Worm (Caenorhabditis elegans): ENCODE measurements around the gene mdmh-35.

The mdmh-35 gene

DNA sequence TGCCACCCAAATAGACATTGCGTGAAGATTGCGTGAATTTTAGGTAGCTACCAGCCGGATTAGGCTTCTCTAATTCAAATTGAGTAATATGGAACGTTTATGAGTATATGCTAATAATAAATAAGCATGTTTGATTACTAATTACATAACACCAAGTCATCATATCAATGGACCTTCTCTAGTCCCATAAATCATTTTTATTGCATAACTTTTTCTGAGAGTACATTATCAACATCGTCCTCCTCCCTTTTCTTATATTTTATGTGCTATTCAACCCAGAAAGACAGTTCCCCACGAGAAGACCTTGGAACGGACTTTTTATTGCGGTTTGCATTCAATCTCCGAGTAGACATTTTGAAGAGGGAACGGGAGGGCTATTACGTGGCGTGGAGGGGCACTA is 43.2 kb downstream of the mdmh-35 start:
- TF ChIP-seq unc-62 (GFP tag; optimal IDR thresholded peaks at IDR 0.05), result no peak

DNA sequence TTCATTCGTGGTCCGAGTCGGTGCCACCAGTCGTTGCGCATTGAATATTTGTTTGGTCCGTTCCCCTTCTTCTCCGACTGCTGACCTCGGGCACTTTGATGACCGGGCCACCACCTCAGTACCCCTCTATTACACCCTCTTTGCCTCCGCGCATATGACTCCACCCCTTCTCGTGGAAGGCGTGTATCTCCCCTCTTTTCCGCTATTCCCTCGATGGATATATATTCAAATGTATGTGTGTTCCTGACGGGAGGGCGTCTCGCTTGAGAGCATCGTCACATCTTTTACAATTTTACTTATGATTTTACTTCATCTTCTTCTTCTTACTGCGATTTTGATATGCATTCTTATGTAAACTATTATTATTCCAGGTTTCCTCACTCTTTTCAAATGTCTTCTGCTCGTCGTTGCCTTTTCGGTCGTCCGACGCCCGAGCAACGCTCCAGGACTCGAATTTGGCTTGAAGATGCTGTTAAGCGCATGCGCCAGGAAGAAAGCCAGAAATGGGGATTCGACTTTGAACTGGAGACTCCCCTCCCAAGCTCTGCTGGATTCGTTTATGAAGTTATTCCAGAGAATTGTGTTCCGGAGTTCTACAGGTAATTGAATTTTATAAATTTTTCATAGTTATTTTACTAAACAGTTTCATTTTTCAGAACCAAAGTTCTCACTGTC is 44.5 kb downstream of the mdmh-35 start, which contains the start of gene cki-1:
Gene cki-1, plus strand, starts transcription at position 372 of the 675 bp plus-strand sequence.
- no peak for TF ChIP-seq unc-62 (GFP tag; optimal IDR thresholded peaks at IDR 0.05)

DNA sequence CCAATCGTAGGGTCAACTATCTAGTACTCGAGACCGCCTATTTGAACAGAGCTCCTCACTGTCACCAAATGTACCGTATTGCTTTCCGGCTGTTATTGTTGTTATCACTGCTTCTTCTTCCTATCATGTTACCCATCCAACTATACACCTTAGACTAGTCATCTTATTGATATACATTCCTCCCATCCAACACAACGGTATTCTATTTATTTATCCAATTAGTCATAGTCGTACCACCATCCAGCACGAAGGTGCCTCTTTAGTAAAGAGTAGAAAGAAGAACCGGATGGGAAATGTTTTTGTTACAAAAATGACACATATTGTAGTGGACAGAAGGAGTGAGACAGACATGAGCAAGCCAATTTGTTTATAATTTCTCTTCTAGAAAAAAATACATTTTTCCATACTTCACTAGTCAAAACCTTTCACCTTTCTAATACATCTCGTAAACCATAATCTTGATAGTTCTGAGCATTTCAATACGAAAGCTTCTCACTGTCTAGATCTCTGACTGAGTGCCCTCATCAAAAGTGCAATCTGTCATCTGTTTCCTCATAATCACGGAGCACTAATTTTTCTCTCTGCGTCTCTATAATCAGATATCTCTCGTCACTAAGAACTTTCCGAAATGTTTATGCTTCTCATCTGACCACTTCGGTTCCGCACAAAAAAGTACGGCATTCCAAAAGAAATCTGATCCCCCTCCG is 45.2 kb downstream of the mdmh-35 start:
- TF ChIP-seq unc-62 (GFP tag; optimal IDR thresholded peaks at IDR 0.05), result no peak

DNA sequence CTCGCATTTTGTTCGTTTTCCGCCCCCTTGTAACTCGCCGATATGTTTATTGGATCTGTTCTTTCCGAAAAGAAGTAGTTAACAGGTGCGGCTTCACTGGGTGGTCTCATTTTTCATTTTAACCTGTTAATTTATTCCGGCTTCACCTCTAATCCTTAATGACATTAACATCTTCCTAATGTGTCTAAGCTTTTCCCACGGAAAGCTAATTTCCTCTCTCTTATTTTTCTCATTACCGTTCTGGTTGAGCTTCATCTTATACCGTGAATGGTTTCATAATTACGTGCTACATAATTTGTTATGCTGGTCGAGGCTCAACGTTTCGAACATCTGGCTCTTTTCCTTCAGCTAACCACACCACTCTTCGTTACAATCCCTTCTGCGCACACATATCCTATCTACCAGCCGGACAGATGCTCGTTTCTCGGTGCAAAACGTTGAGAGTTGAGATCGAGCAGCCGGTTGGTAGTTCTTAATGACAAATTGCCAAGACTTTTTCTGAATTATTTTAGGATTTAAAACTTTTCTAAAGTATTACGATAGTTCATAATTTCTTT is 46.1 kb downstream of the mdmh-35 start:
- no peak for TF ChIP-seq unc-62 (GFP tag; optimal IDR thresholded peaks at IDR 0.05)

DNA sequence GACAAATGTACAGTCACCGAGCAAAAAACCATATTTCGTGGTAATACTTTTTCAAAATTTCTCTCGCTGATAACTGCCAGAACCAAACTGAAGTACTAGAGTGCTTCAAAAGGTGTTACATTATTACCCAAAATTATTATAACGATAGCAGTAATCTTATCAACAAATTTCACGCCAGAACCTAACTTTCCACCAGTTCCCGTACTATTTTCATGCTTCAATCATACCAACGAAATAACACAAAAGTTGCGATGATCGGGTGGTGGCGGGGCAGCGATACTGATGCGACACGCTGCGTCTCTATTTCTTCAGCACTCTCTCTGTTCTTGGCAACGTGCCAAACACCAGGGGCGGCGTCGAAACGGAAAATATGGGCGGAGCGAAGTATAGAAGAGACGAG is 46.6 kb downstream of the mdmh-35 start:
- no peak for TF ChIP-seq unc-62 (GFP tag; optimal IDR thresholded peaks at IDR 0.05)

DNA sequence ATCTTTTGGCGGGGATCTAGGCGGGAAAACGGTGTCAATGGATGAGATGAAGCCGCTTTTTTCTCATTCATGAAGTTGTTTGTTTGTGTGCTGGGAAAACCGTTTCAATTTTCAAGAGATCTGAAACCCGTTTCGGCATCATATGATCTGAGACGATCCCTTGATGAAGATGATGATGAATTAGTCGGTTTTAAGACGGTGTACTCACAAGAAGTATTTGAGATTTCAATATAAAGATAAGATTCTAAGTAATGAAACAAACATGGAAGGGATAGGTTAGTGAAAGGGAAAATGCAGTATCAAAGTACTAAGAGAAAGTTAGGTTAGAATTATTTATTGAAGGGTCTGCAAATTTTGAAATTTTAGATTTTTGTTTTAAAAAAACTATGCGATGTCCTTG is 47.4 kb downstream of the mdmh-35 start:
- no peak for TF ChIP-seq unc-62 (GFP tag; optimal IDR thresholded peaks at IDR 0.05)

DNA sequence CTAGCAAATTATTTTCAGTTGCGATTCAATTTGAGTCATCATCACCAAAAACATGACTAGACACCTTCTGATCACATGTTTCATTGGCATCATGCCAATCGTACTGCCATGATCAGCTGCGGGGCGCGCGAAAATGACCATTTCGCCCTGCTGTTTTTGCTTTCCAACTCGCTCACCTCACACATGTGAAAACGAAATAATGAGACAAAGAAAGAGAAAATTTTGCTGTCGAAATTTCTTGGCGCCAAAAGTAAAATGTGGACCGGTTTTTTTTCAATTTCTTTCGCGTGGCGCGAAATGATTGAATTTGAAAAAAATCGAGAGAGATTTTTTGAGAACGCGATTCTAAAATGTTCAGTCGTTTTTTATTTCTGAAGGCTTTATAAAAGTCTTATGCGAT is 48.6 kb downstream of the mdmh-35 start:
- no peak for TF ChIP-seq unc-62 (GFP tag; optimal IDR thresholded peaks at IDR 0.05)

DNA sequence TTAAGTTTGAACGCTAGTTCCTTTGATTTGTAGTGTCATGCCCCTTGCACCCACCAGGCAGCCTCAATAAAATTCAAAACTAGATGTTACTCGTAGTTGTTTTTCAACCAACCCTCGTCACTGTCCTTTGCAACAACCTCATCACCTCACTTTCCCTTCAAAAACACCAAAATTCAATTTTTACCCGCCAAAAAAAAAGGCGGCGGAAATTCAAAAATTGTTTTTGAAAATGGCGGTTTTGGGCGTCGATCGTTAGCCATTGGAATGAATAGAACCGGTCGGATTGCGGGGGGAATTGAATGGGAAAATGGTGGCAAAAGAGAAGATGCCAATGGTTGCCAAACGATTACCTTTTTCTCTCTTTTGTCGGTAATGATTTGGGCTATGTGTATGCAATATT is 49.5 kb downstream of the mdmh-35 start:
- TF ChIP-seq unc-62 (GFP tag; optimal IDR thresholded peaks at IDR 0.05), result no peak
